Worm (Caenorhabditis elegans): ENCODE measurements around the gene algn-2.

The algn-2 gene

ce11 chrII:5395594-5395993 lies 20.5 kb downstream of the algn-2 start, which contains the start of gene pink-1:
TSS of gene pink-1 (minus strand) at chrII:5395694.
- no peak for TF ChIP-seq blmp-1 (tag; optimal IDR thresholded peaks at IDR 0.05)
- TF ChIP-seq tbx-2 (tag; optimal IDR thresholded peaks at IDR 0.05), result no peak
- no peak for TF ChIP-seq mab-9 (GFP tag; IDR thresholded peaks at IDR 0.05)
- no peak for TF ChIP-seq grh-1 (GFP tag; IDR thresholded peaks at IDR 0.05)
- no peak for TF ChIP-seq snu-23 (GFP tag; optimal IDR thresholded peaks at IDR 0.05)

- TF ChIP-seq fos-1 (tag; optimal IDR thresholded peaks at IDR 0.05), result no peak
- TF ChIP-seq elt-2 (tag; optimal IDR thresholded peaks at IDR 0.05), result no peak
- TF ChIP-seq sup-37 (GFP tag; optimal IDR thresholded peaks at IDR 0.05), result no peak
- TF ChIP-seq elt-3 (tag; optimal IDR thresholded peaks at IDR 0.05), result peak in 1 of 6 experiments; percentile 39
- no peak for TF ChIP-seq hlh-4 (tag; optimal IDR thresholded peaks at IDR 0.05)
- no peak for TF ChIP-seq ztf-4 (tag; optimal IDR thresholded peaks at IDR 0.05)
- TF ChIP-seq efl-1 (optimal IDR thresholded peaks at IDR 0.05), result no peak
- TF ChIP-seq efl-1 (GFP tag; optimal IDR thresholded peaks at IDR 0.05 in 1 of 2), result peak in 1 of 2 experiments; percentile 87
- TF ChIP-seq snpc-4 (tag; optimal IDR thresholded peaks at IDR 0.05), result no peak
- TF ChIP-seq ceh-88 (GFP tag; IDR thresholded peaks at IDR 0.05), result no peak
Measured at ce11 chrII:5398779-5399178, 23.7 kb downstream of the algn-2 start, which contains the start of gene fbxl-3. TSS of gene fbxl-3 (minus strand) at chrII:5398902.

ce11 chrII:5399201-5399600 lies 24.1 kb downstream of the algn-2 start, which contains the start of gene mog-5:
TSS of gene mog-5 (plus strand) at chrII:5399538.
- TF ChIP-seq ceh-90 (tag; optimal IDR thresholded peaks at IDR 0.05) (no peak), hlh-17 (GFP tag; optimal IDR thresholded peaks at IDR 0.05; ENCODE audit: borderline replicate concordance) (no peak), ceh-63 (GFP tag; optimal IDR thresholded peaks at IDR 0.05) (no peak), snpc-4 (tag; optimal IDR thresholded peaks at IDR 0.05) (peak; percentile 7), ceh-8 (GFP tag; optimal IDR thresholded peaks at IDR 0.05) (no peak), unc-86 (tag; optimal IDR thresholded peaks at IDR 0.05) (no peak), lsy-2 (tag; optimal IDR thresholded peaks at IDR 0.05) (peak; percentile 46 to 47), ces-1 (GFP tag; optimal IDR thresholded peaks at IDR 0.05) (no peak), xbp-1 (tag; optimal IDR thresholded peaks at IDR 0.05) (peak; percentile 30), unc-130 (tag; optimal IDR thresholded peaks at IDR 0.05) (no peak), snu-23 (GFP tag; optimal IDR thresholded peaks at IDR 0.05) (peak; percentile 32), nhr-84 (tag; optimal IDR thresholded peaks at IDR 0.05) (no peak), nhr-20 (tag; optimal IDR thresholded peaks at IDR 0.05) (peak; percentile 39), pag-3 (tag; optimal IDR thresholded peaks at IDR 0.05; ENCODE audit: borderline replicate concordance, insufficient read depth) (no peak), isw-1 (GFP tag; IDR thresholded peaks at IDR 0.05) (no peak), nhr-12 (tag; optimal IDR thresholded peaks at IDR 0.05) (no peak), mef-2 (tag; optimal IDR thresholded peaks at IDR 0.05) (no peak), fos-1 (tag; optimal IDR thresholded peaks at IDR 0.05) (no peak), nhr-19 (GFP tag; conservative IDR thresholded peaks at IDR 0.05) (0 out of 2 replicates have a peak, but pooled peaks have one; percentile 10), lin-13 (GFP tag; optimal IDR thresholded peaks at IDR 0.05) (no peak), egl-27 (tag; optimal IDR thresholded peaks at IDR 0.05) (no peak), grh-1 (GFP tag; IDR thresholded peaks at IDR 0.05) (no peak), zip-4 (GFP tag; optimal IDR thresholded peaks at IDR 0.05) (no peak), unc-62 (GFP tag; optimal IDR thresholded peaks at IDR 0.05) (no peak), nhr-28 (tag; optimal IDR thresholded peaks at IDR 0.05) (no peak), irx-1 (tag; optimal IDR thresholded peaks at IDR 0.05) (no peak), C16A3.4 (tag; optimal IDR thresholded peaks at IDR 0.05) (peak; percentile 35), aly-2 (tag; optimal IDR thresholded peaks at IDR 0.05) (no peak), nhr-90 (tag; optimal IDR thresholded peaks at IDR 0.05; ENCODE audit: poor library complexity) (peak; percentile 32), blmp-1 (tag; optimal IDR thresholded peaks at IDR 0.05) (peak; percentile 24), tlp-1 (tag; optimal IDR thresholded peaks at IDR 0.05) (no peak), dsc-1 (tag; optimal IDR thresholded peaks at IDR 0.05) (peak; percentile 35), sox-4 (tag; optimal IDR thresholded peaks at IDR 0.05) (no peak), sptf-1 (tag; optimal IDR thresholded peaks at IDR 0.05) (no peak), nhr-71 (tag; optimal IDR thresholded peaks at IDR 0.05) (peak; percentile 35), pax-3 (tag; optimal IDR thresholded peaks at IDR 0.05) (no peak), ets-5 (GFP tag; IDR thresholded peaks at IDR 0.05) (no peak), egl-13 (tag; optimal IDR thresholded peaks at IDR 0.05) (no peak), elt-2 (tag; optimal IDR thresholded peaks at IDR 0.05) (peak; percentile 7), mdl-1 (tag; optimal IDR thresholded peaks at IDR 0.05) (peak in 1 of 2 experiments; percentile 1)
